Worm (Caenorhabditis elegans) whole organism, L3 larva: ENCODE measurements around the gene snf-11.

ENCODE experiments used
- eor-1 ChIP-seq, 2 experiments: fragments of 150-350 bp; optimal IDR thresholded peaks; 2 replicates each; lab custom pipeline; 2014 to 2018; ENCODE audit warnings: missing biosample characterization in 2 of 2, missing genetic modification characterization in 2 of 2
- nhr-28 ChIP-seq: fragments of 150-350 bp; optimal IDR thresholded peaks from 2 replicates; lab custom pipeline; 2014; ENCODE audit warnings: missing biosample characterization, missing genetic modification characterization
- nhr-77 ChIP-seq: fragments of 150-350 bp; optimal IDR thresholded peaks from 2 replicates; lab custom pipeline; 2014; ENCODE audit warnings: missing biosample characterization, missing genetic modification characterization
- pqm-1 ChIP-seq: fragments of 150-350 bp; optimal IDR thresholded peaks from 2 replicates; lab custom pipeline; 2017; ENCODE audit warnings: missing biosample characterization, missing genetic modification characterization, inconsistent platforms
- skn-1 ChIP-seq: fragments of 150-350 bp; optimal IDR thresholded peaks from 2 replicates; lab custom pipeline; 2014; ENCODE audit warnings: missing biosample characterization, missing genetic modification characterization

- TF ChIP-seq pqm-1 (tag; lab: Kevin White, UChicago) (no peak), eor-1 (tag; optimal IDR thresholded peaks at IDR 0.05; lab: Kevin White, UChicago) (no peak), skn-1 (no peak), nhr-28 (tag; lab: Kevin White, UChicago) (no peak), nhr-77 (no peak)
Observed at ce11 chrV:11258896-11259295, 49.4 kb downstream of the snf-11 start, which contains the start of gene lgc-36.
